Fruit fly (Drosophila melanogaster) Kc167 (cell line): ENCODE measurements around the gene Akt.

Experiments
- Myc ChIP-seq: fragments of >200 bp; optimal IDR thresholded peaks from 2 replicates; lab custom pipeline; 2017; ENCODE audit warnings: missing external identifiers
- Sin3A ChIP-seq: fragments of >200 bp; optimal IDR thresholded peaks from 2 replicates; lab custom pipeline; 2018; ENCODE audit warnings: missing external identifiers
- h ChIP-seq: fragments of >200 bp; optimal IDR thresholded peaks from 3 replicates; lab custom pipeline; 2018; ENCODE audit warnings: missing external identifiers
- insv ChIP-seq: fragments of >200 bp; optimal IDR thresholded peaks from 3 replicates; lab custom pipeline; 2018; ENCODE audit warnings: missing external identifiers
- psq ChIP-seq: fragments of >200 bp; optimal IDR thresholded peaks from 2 replicates; lab custom pipeline; 2017; ENCODE audit warnings: missing external identifiers
- ttk ChIP-seq: sonication (Bioruptor generic); optimal IDR thresholded peaks from 2 replicates; lab custom pipeline; 2017; ENCODE audit warnings: missing external identifiers

The Akt gene

dm6 chr3R:16154682-16155081 lies 55.7 kb downstream of the Akt start, which contains the start of gene CG6006:
Gene CG6006, plus strand, starts transcription at chr3R:16154982.
- TF ChIP-seq insv (lab: Kevin White, UChicago) (no peak), Myc (lab: Kevin White, UChicago) (no peak), Sin3A (lab: Kevin White, UChicago) (no peak), psq (lab: Kevin White, UChicago) (no peak), h (lab: Kevin White, UChicago) (no peak), ttk (lab: Kevin White, UChicago) (no peak)
